Worm (Caenorhabditis elegans): ENCODE results near the gene ubh-3.

ce11 chrV:6520385-6521080 lies 11.9 kb upstream of the ubh-3 start, which contains the start of the genes F46E10.2 and F46E10.18:
- TF ChIP-seq blmp-1 (tag; optimal IDR thresholded peaks at IDR 0.05) (no peak), jun-1 (tag; optimal IDR thresholded peaks at IDR 0.05) (no peak), elt-3 (tag; optimal IDR thresholded peaks at IDR 0.05) (no peak), mep-1 (tag; optimal IDR thresholded peaks at IDR 0.05) (no peak), pqm-1 (tag; optimal IDR thresholded peaks at IDR 0.05) (no peak), unc-62 (GFP tag; optimal IDR thresholded peaks at IDR 0.05) (no peak), C34B4.2 (tag; optimal IDR thresholded peaks at IDR 0.05) (no peak)
